Fruit fly (Drosophila melanogaster) Kc167 (cell line): Measurements from ENCODE around the gene CG33285.

Experiments used
- h ChIP-seq: fragments of >200 bp; optimal IDR thresholded peaks from 3 replicates; lab custom pipeline; 2018; ENCODE audit warnings: missing external identifiers
- insv ChIP-seq: fragments of >200 bp; optimal IDR thresholded peaks from 3 replicates; lab custom pipeline; 2018; ENCODE audit warnings: missing external identifiers
- psq ChIP-seq: fragments of >200 bp; optimal IDR thresholded peaks from 2 replicates; lab custom pipeline; 2017; ENCODE audit warnings: missing external identifiers

DNA sequence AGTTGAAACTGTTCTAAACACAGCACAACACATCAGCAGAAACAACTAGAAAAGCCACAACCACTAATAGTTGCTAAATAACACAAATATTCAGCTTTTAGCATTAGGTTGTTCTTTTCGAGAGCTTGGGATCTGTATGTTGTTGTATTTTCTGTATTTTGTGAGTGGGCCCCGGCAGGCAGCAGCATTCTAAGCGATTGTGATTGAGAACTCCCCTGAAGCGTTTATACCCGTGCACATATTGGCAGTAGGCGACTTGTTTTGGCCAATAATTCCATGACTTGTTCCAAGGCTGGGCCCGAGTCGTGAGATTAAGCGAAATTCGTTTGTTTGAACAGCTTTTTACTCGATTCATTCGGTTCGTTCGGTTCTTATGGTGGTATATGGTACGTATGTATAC is 26.8 kb downstream of the CG33285 start:
- TF ChIP-seq h (lab: Kevin White, UChicago) = no peak
- no peak for TF ChIP-seq psq (lab: Kevin White, UChicago)
- no peak for TF ChIP-seq insv (lab: Kevin White, UChicago)
